Comparison of ENCODE assay signal across 3 worm cellular contexts in genomic region chrII:8964835-8965234, ce11.
A peak's percentile ranks its signal among the peaks of the same experiment; 100 is the strongest.
TF ChIP-seq lines count a peak whose summit lies in the region.

Gene ndub-3 (minus strand): TSS chrII:8964890.
Gene C18E9.2 (plus strand): TSS chrII:8965006.

TF ChIP-seq in whole organism, L1 larva, 84 proteins besides CTCF, POLR2A, EP300 and RAD21 (continued from another document):
- TF ChIP-seq fos-1 (tag; optimal IDR thresholded peaks at IDR 0.05; lab: Kevin White, UChicago) (no peak), ceh-82 (tag; optimal IDR thresholded peaks at IDR 0.05; lab: Kevin White, UChicago) (peak in 2 of 3 experiments; percentile 4 to 64), irx-1 (tag; optimal IDR thresholded peaks at IDR 0.05; lab: Kevin White, UChicago) (no peak), nhr-71 (tag; optimal IDR thresholded peaks at IDR 0.05; lab: Kevin White, UChicago) (peak; percentile 33), lsy-2 (tag; optimal IDR thresholded peaks at IDR 0.05; lab: Kevin White, UChicago) (peak; percentile 13 to 75), mdl-1 (tag; optimal IDR thresholded peaks at IDR 0.05; lab: Kevin White, UChicago) (peak in 1 of 2 experiments; percentile 24), F16B12.6 (tag; optimal IDR thresholded peaks at IDR 0.05; lab: Kevin White, UChicago) (no peak), mep-1 (tag; optimal IDR thresholded peaks at IDR 0.05; lab: Kevin White, UChicago) (no peak), lin-14 (GFP tag; optimal IDR thresholded peaks at IDR 0.05; lab: Kevin White, UChicago) (peak; percentile 50), nhr-20 (tag; optimal IDR thresholded peaks at IDR 0.05; lab: Kevin White, UChicago) (no peak)

TF ChIP-seq in whole organism, L3 larva, 47 proteins besides CTCF, POLR2A, EP300 and RAD21 (continued from another document):
- TF ChIP-seq nhr-77 (tag; optimal IDR thresholded peaks at IDR 0.05; lab: Kevin White, UChicago) (no peak), sea-2 (GFP tag; optimal IDR thresholded peaks at IDR 0.05; lab: Kevin White, UChicago) (no peak), unc-39 (tag; optimal IDR thresholded peaks at IDR 0.05; lab: Kevin White, UChicago) (no peak), ceh-82 (tag; optimal IDR thresholded peaks at IDR 0.05; lab: Kevin White, UChicago) (no peak), pha-4 (tag; optimal IDR thresholded peaks at IDR 0.05; lab: Kevin White, UChicago) (no peak), nhr-237 (tag; optimal IDR thresholded peaks at IDR 0.05; lab: Kevin White, UChicago) (no peak), ceh-9 (tag; optimal IDR thresholded peaks at IDR 0.05; lab: Kevin White, UChicago) (no peak), fkh-2 (tag; optimal IDR thresholded peaks at IDR 0.05; lab: Kevin White, UChicago) (no peak), ceh-16 (tag; optimal IDR thresholded peaks at IDR 0.05; lab: Kevin White, UChicago) (no peak), mdl-1 (tag; optimal IDR thresholded peaks at IDR 0.05; lab: Kevin White, UChicago) (no peak), hmg-11 (tag; optimal IDR thresholded peaks at IDR 0.05; lab: Kevin White, UChicago) (peak; percentile 37), ztf-11 (tag; optimal IDR thresholded peaks at IDR 0.05; lab: Kevin White, UChicago) (no peak), nhr-11 (tag; optimal IDR thresholded peaks at IDR 0.05; lab: Kevin White, UChicago) (no peak), unc-62 (GFP tag; optimal IDR thresholded peaks at IDR 0.05; lab: Kevin White, UChicago) (no peak), nfya-1 (tag; optimal IDR thresholded peaks at IDR 0.05; lab: Kevin White, UChicago; ENCODE audit: insufficient read depth) (peak; percentile 64), lin-39 (tag; optimal IDR thresholded peaks at IDR 0.05; lab: Kevin White, UChicago) (peak; percentile 75), ztf-4 (tag; optimal IDR thresholded peaks at IDR 0.05; lab: Kevin White, UChicago) (no peak), lin-15B (tag; optimal IDR thresholded peaks at IDR 0.05; lab: Kevin White, UChicago) (peak; percentile 62), mml-1 (tag; optimal IDR thresholded peaks at IDR 0.05; lab: Kevin White, UChicago) (no peak), R02D3.7 (tag; optimal IDR thresholded peaks at IDR 0.05; lab: Kevin White, UChicago) (peak; percentile 85), nhr-23 (tag; optimal IDR thresholded peaks at IDR 0.05; lab: Kevin White, UChicago) (peak; percentile 13), fos-1 (tag; optimal IDR thresholded peaks at IDR 0.05; lab: Kevin White, UChicago) (no peak), egl-27 (tag; optimal IDR thresholded peaks at IDR 0.05; lab: Kevin White, UChicago) (no peak), elt-3 (tag; optimal IDR thresholded peaks at IDR 0.05; lab: Kevin White, UChicago) (no peak), pqm-1 (tag; optimal IDR thresholded peaks at IDR 0.05; lab: Kevin White, UChicago) (peak; percentile 25), ZK546.5 (tag; optimal IDR thresholded peaks at IDR 0.05; lab: Kevin White, UChicago) (no peak), nhr-28 (tag; optimal IDR thresholded peaks at IDR 0.05; lab: Kevin White, UChicago) (no peak), aly-2 (tag; optimal IDR thresholded peaks at IDR 0.05; lab: Kevin White, UChicago) (no peak), lsy-12 (tag; optimal IDR thresholded peaks at IDR 0.05; lab: Kevin White, UChicago) (no peak), nhr-12 (tag; optimal IDR thresholded peaks at IDR 0.05; lab: Kevin White, UChicago) (no peak), elt-2 (tag; optimal IDR thresholded peaks at IDR 0.05; lab: Kevin White, UChicago) (peak; percentile 5), elt-1 (tag; optimal IDR thresholded peaks at IDR 0.05; lab: Kevin White, UChicago) (no peak), egl-5 (tag; optimal IDR thresholded peaks at IDR 0.05; lab: Kevin White, UChicago) (no peak), eor-1 (tag; optimal IDR thresholded peaks at IDR 0.05; lab: Kevin White, UChicago) (no peak), ceh-28 (tag; optimal IDR thresholded peaks at IDR 0.05; lab: Kevin White, UChicago) (peak; percentile 51)

TF ChIP-seq in whole organism, L4 larva, 104 proteins besides CTCF, POLR2A, EP300 and RAD21 (continued from another document):
- TF ChIP-seq hlh-30 (tag; optimal IDR thresholded peaks at IDR 0.05; lab: Kevin White, UChicago; ENCODE audit: insufficient read depth) (peak; percentile 65), nhr-6 (tag; optimal IDR thresholded peaks at IDR 0.05; lab: Kevin White, UChicago) (peak; percentile 44), nhr-25 (tag; optimal IDR thresholded peaks at IDR 0.05; lab: Kevin White, UChicago; ENCODE audit: borderline replicate concordance, insufficient read depth) (no peak), dpl-1 (GFP tag; optimal IDR thresholded peaks at IDR 0.05; lab: Kevin White, UChicago) (peak; percentile 27), R02D3.7 (tag; optimal IDR thresholded peaks at IDR 0.05; lab: Kevin White, UChicago) (peak; percentile 78), egl-27 (tag; optimal IDR thresholded peaks at IDR 0.05; lab: Kevin White, UChicago) (no peak), Y75B8A.6 (GFP tag; IDR thresholded peaks at IDR 0.05; lab: Robert Waterston, UW) (no peak), F37D6.2 (tag; optimal IDR thresholded peaks at IDR 0.05; lab: Kevin White, UChicago) (no peak), zfp-2 (tag; optimal IDR thresholded peaks at IDR 0.05; lab: Kevin White, UChicago) (no peak), nhr-41 (GFP tag; IDR thresholded peaks at IDR 0.05; lab: Robert Waterston, UW) (no peak), lin-29 (GFP tag; IDR thresholded peaks at IDR 0.05; lab: Robert Waterston, UW) (no peak), snpc-4 (tag; optimal IDR thresholded peaks at IDR 0.05; lab: Kevin White, UChicago) (no peak), zip-11 (GFP tag; IDR thresholded peaks at IDR 0.05; lab: Robert Waterston, UW) (no peak), ces-1 (GFP tag; optimal IDR thresholded peaks at IDR 0.05; lab: Kevin White, UChicago) (no peak), dmd-9 (GFP tag; IDR thresholded peaks at IDR 0.05; lab: Robert Waterston, UW) (no peak), dmd-6 (GFP tag; IDR thresholded peaks at IDR 0.05; lab: Robert Waterston, UW) (no peak), mep-1 (tag; optimal IDR thresholded peaks at IDR 0.05; lab: Kevin White, UChicago) (peak; percentile 53), attf-4 (tag; optimal IDR thresholded peaks at IDR 0.05; lab: Kevin White, UChicago) (no peak), dve-1 (tag; optimal IDR thresholded peaks at IDR 0.05; lab: Kevin White, UChicago; ENCODE audit: insufficient read depth) (peak; percentile 22), hmg-1.1 (GFP tag; IDR thresholded peaks at IDR 0.05; lab: Robert Waterston, UW) (no peak)
